Fruit fly (Drosophila melanogaster) whole organism, embryonic: ENCODE measurements around the gene tok.

Source experiments
- Adf1 ChIP-seq: fragments of 200-800 bp; sonication (Bioruptor generic); IDR thresholded peaks from 2 replicates; pipeline ENCODE4 v1.3.6; 2022; ENCODE audit warnings: missing biosample characterization, missing genetic modification characterization
- Asciz ChIP-seq: fragments of 200-800 bp; sonication (Bioruptor generic); optimal IDR thresholded peaks from 2 replicates; lab custom pipeline; 2017; ENCODE audit warnings: missing biosample characterization, mild to moderate bottlenecking, missing genetic modification characterization, missing genetic modification reagents
- CG10366 ChIP-seq: fragments of 200-800 bp; sonication (Bioruptor generic); IDR thresholded peaks from 2 replicates; pipeline ENCODE4 v1.3.6; 2022; ENCODE audit warnings: missing biosample characterization, missing genetic modification characterization
- CG10431 ChIP-seq: fragments of 200-800 bp; sonication (Bioruptor generic); optimal IDR thresholded peaks from 3 replicates; lab custom pipeline; 2018; ENCODE audit warnings: missing biosample characterization, mild to moderate bottlenecking, missing genetic modification characterization
- CG11695 ChIP-seq: fragments of 200-800 bp; sonication (Bioruptor generic); IDR thresholded peaks from 3 replicates; pipeline ENCODE4 v1.3.6; 2022; ENCODE audit warnings: missing biosample characterization, missing genetic modification characterization
- CG14860 ChIP-seq: fragments of 200-800 bp; sonication (Bioruptor generic); IDR thresholded peaks from 3 replicates; pipeline ENCODE4 v1.3.6; 2022; ENCODE audit warnings: missing biosample characterization, missing genetic modification characterization; ENCODE audit not compliant: partially characterized antibody
- CG14965 ChIP-seq: fragments of 200-800 bp; sonication (Bioruptor generic); optimal IDR thresholded peaks from 2 replicates; lab custom pipeline; 2016; ENCODE audit warnings: missing biosample characterization, missing genetic modification characterization, borderline replicate concordance
- CG17829 ChIP-seq: fragments of 200-800 bp; optimal IDR thresholded peaks from 2 replicates; lab custom pipeline; 2019; ENCODE audit warnings: missing biosample characterization, mild to moderate bottlenecking, missing genetic modification characterization, moderate library complexity
- CG2129 ChIP-seq: fragments of 200-800 bp; sonication (Bioruptor generic); IDR thresholded peaks from 2 replicates; pipeline ENCODE4 v1.3.6; 2022; ENCODE audit warnings: missing biosample characterization, missing genetic modification characterization; ENCODE audit not compliant: partially characterized antibody
- CG31224 ChIP-seq: fragments of 200-800 bp; sonication (Bioruptor generic); IDR thresholded peaks from 2 replicates; pipeline ENCODE4 v1.3.6; 2022; ENCODE audit warnings: missing biosample characterization, missing genetic modification characterization
- CG3163 ChIP-seq: fragments of 200-800 bp; sonication (Bioruptor generic); optimal IDR thresholded peaks from 3 replicates; lab custom pipeline; 2016; ENCODE audit warnings: missing biosample characterization, missing genetic modification characterization
- CG34224 ChIP-seq: fragments of 200-800 bp; sonication (Bioruptor generic); IDR thresholded peaks from 3 replicates; pipeline ENCODE4 v1.3.6; 2022; ENCODE audit warnings: missing biosample characterization, missing genetic modification characterization; ENCODE audit not compliant: partially characterized antibody
- CG3838 ChIP-seq: fragments of 200-800 bp; sonication (Bioruptor generic); optimal IDR thresholded peaks from 3 replicates; lab custom pipeline; 2016; ENCODE audit warnings: missing biosample characterization, missing genetic modification characterization
- CG3995 ChIP-seq: fragments of 200-800 bp; sonication (Bioruptor generic); optimal IDR thresholded peaks from 3 replicates; lab custom pipeline; 2016; ENCODE audit warnings: missing biosample characterization, missing genetic modification characterization
- CG6654 ChIP-seq: fragments of 200-800 bp; sonication (Bioruptor generic); optimal IDR thresholded peaks from 2 replicates; lab custom pipeline; 2017; ENCODE audit warnings: missing biosample characterization, mild to moderate bottlenecking, missing genetic modification characterization
- CG6765 ChIP-seq: fragments of 200-800 bp; sonication (Bioruptor generic); optimal IDR thresholded peaks from 3 replicates; lab custom pipeline; 2017; ENCODE audit warnings: missing biosample characterization, mild to moderate bottlenecking, missing genetic modification characterization
- CG6813 ChIP-seq: fragments of 200-800 bp; sonication (Bioruptor generic); optimal IDR thresholded peaks from 2 replicates; lab custom pipeline; 2017; ENCODE audit warnings: missing biosample characterization, missing genetic modification characterization, mild to moderate bottlenecking, moderate library complexity, missing genetic modification reagents
- CG7556 ChIP-seq: fragments of 200-800 bp; sonication (Bioruptor generic); optimal IDR thresholded peaks from 2 replicates; lab custom pipeline; 2017; ENCODE audit warnings: missing biosample characterization, mild to moderate bottlenecking, missing genetic modification characterization
- CG7745 ChIP-seq: fragments of 200-800 bp; sonication (Bioruptor generic); optimal IDR thresholded peaks from 2 replicates; lab custom pipeline; 2018; ENCODE audit warnings: missing biosample characterization, mild to moderate bottlenecking, missing genetic modification characterization, moderate library complexity
- CG7928 ChIP-seq: fragments of 200-800 bp; sonication (Bioruptor generic); optimal IDR thresholded peaks from 2 replicates; lab custom pipeline; 2017; ENCODE audit warnings: missing biosample characterization, mild to moderate bottlenecking, missing genetic modification characterization
- CG8089 ChIP-seq: fragments of 200-800 bp; sonication (Bioruptor generic); optimal IDR thresholded peaks from 3 replicates; lab custom pipeline; 2016; ENCODE audit warnings: missing biosample characterization, missing genetic modification characterization
- CG8290 ChIP-seq, 3 experiments: fragments of 200-800 bp; sonication (Bioruptor generic); optimal IDR thresholded peaks; 2 replicates each; lab custom pipeline; 2016 to 2019; ENCODE audit warnings: missing biosample characterization in 3 of 3, missing genetic modification characterization in 3 of 3, mild to moderate bottlenecking in 2 of 3, moderate library complexity in 1 of 3
- Chrac-16 ChIP-seq: fragments of 200-800 bp; sonication (Bioruptor generic); optimal IDR thresholded peaks from 3 replicates; lab custom pipeline; 2016; ENCODE audit warnings: missing biosample characterization, missing genetic modification characterization
- D ChIP-seq, 2 experiments: fragments of 200-800 bp in 1 of 2; fragments of >200 bp in 1 of 2; sonication (Bioruptor generic) in 1 of 2; optimal IDR thresholded peaks; 2 replicates in 1 of 2; 3 replicates in 1 of 2; lab custom pipeline; 2017; ENCODE audit warnings: mild to moderate bottlenecking in 1 of 2, missing biosample characterization in 1 of 2, missing genetic modification characterization in 1 of 2, missing genetic modification reagents in 1 of 2
- Ets97D ChIP-seq: fragments of 200-800 bp; sonication (Bioruptor generic); optimal IDR thresholded peaks from 3 replicates; lab custom pipeline; 2016; ENCODE audit warnings: missing biosample characterization, missing genetic modification characterization
- GATAe ChIP-seq: fragments of 200-800 bp; sonication (Bioruptor generic); conservative IDR thresholded peaks from 2 replicates; pipeline ENCODE4 v1.3.6; 2022; ENCODE audit warnings: missing biosample characterization, missing genetic modification characterization
- H15 ChIP-seq: fragments of 200-800 bp; sonication (Bioruptor generic); IDR thresholded peaks from 3 replicates; pipeline ENCODE4 v1.3.6; 2022; ENCODE audit warnings: missing biosample characterization, missing genetic modification characterization
- HLH3B ChIP-seq: fragments of 200-800 bp; sonication (Bioruptor generic); IDR thresholded peaks from 2 replicates; pipeline ENCODE4 v1.3.6; 2022; ENCODE audit warnings: missing biosample characterization, missing genetic modification characterization
- Jarid2 ChIP-seq: fragments of 200-800 bp; sonication (Bioruptor generic); optimal IDR thresholded peaks from 3 replicates; lab custom pipeline; 2017; ENCODE audit warnings: mild to moderate bottlenecking, missing biosample characterization, missing genetic modification reagents, missing genetic modification characterization
- Kr ChIP-seq: fragments of 200-800 bp; sonication (Bioruptor generic); optimal IDR thresholded peaks from 2 replicates; lab custom pipeline; 2017; ENCODE audit warnings: missing biosample characterization, mild to moderate bottlenecking, missing genetic modification characterization
- Nf-YB ChIP-seq: fragments of 200-800 bp; sonication (Bioruptor generic); optimal IDR thresholded peaks from 3 replicates; lab custom pipeline; 2019; ENCODE audit warnings: missing biosample characterization, mild to moderate bottlenecking, missing genetic modification characterization, moderate library complexity
- Sox100B ChIP-seq: fragments of 200-800 bp; sonication (Bioruptor generic); optimal IDR thresholded peaks from 3 replicates; lab custom pipeline; 2018; ENCODE audit warnings: missing biosample characterization, mild to moderate bottlenecking, missing genetic modification characterization
- Taf1 ChIP-seq: fragments of 200-800 bp; sonication (Bioruptor generic); IDR thresholded peaks from 2 replicates; pipeline ENCODE4 v1.3.6; 2022; ENCODE audit warnings: missing biosample characterization, missing genetic modification characterization
- cas ChIP-seq: fragments of 200-800 bp; sonication (Bioruptor generic); IDR thresholded peaks from 2 replicates; pipeline ENCODE4 v1.3.6; 2022; ENCODE audit warnings: missing biosample characterization, missing genetic modification characterization
- chif ChIP-seq, 2 experiments: fragments of 200-800 bp; sonication (Bioruptor generic); optimal IDR thresholded peaks; 3 replicates each; lab custom pipeline; 2016; ENCODE audit warnings: missing biosample characterization in 2 of 2, missing genetic modification characterization in 2 of 2
- gem ChIP-seq: fragments of 200-800 bp; sonication (Bioruptor generic); optimal IDR thresholded peaks from 2 replicates; lab custom pipeline; 2019; ENCODE audit warnings: missing biosample characterization, mild to moderate bottlenecking, missing genetic modification characterization, moderate library complexity
- hbn ChIP-seq: fragments of 200-800 bp; sonication (Bioruptor generic); IDR thresholded peaks from 2 replicates; pipeline ENCODE4 v1.3.6; 2022; ENCODE audit warnings: missing biosample characterization, missing genetic modification characterization; ENCODE audit not compliant: partially characterized antibody
- ken ChIP-seq: fragments of 200-800 bp; sonication (Bioruptor generic); IDR thresholded peaks from 3 replicates; pipeline ENCODE4 v1.3.6; 2022; ENCODE audit warnings: missing biosample characterization, missing genetic modification characterization
- kni ChIP-seq: fragments of 200-800 bp; sonication (Bioruptor generic); optimal IDR thresholded peaks from 3 replicates; lab custom pipeline; 2017; ENCODE audit warnings: mild to moderate bottlenecking, missing biosample characterization, missing genetic modification reagents, missing genetic modification characterization
- lola ChIP-seq, 3 experiments: fragments of >200 bp in 2 of 3; fragments of 200-800 bp in 1 of 3; sonication (Bioruptor generic) in 1 of 3; optimal IDR thresholded peaks; 2 replicates each; lab custom pipeline; 2017 to 2019; ENCODE audit warnings: missing biosample characterization in 3 of 3, missing genetic modification characterization in 3 of 3, mild to moderate bottlenecking in 1 of 3, moderate library complexity in 1 of 3
- maf-S ChIP-seq: fragments of 200-800 bp; sonication (Bioruptor generic); optimal IDR thresholded peaks from 2 replicates; lab custom pipeline; 2016; ENCODE audit warnings: missing biosample characterization, missing genetic modification characterization
- ranshi ChIP-seq: fragments of 200-800 bp; sonication (Bioruptor generic); IDR thresholded peaks from 2 replicates; pipeline ENCODE4 v1.3.6; 2022; ENCODE audit warnings: missing biosample characterization, missing genetic modification characterization
- run ChIP-seq: fragments of 200-800 bp; sonication (Bioruptor generic); optimal IDR thresholded peaks from 3 replicates; lab custom pipeline; 2018; ENCODE audit warnings: missing biosample characterization, mild to moderate bottlenecking, missing genetic modification characterization
- scrt ChIP-seq: fragments of 200-800 bp; sonication (Bioruptor generic); optimal IDR thresholded peaks from 2 replicates; lab custom pipeline; 2018; ENCODE audit warnings: missing biosample characterization, mild to moderate bottlenecking, missing genetic modification characterization, moderate library complexity
- sisA ChIP-seq: fragments of 200-800 bp; sonication (Bioruptor generic); IDR thresholded peaks from 2 replicates; pipeline ENCODE4 v1.3.6; 2022; ENCODE audit warnings: missing biosample characterization, missing genetic modification characterization
- sqz ChIP-seq: fragments of 200-800 bp; sonication (Bioruptor generic); optimal IDR thresholded peaks from 3 replicates; lab custom pipeline; 2018; ENCODE audit warnings: missing biosample characterization, mild to moderate bottlenecking, missing genetic modification characterization
- sug ChIP-seq: fragments of 200-800 bp; optimal IDR thresholded peaks from 2 replicates; lab custom pipeline; 2019; ENCODE audit warnings: missing biosample characterization, mild to moderate bottlenecking, missing genetic modification characterization, moderate library complexity
- vfl ChIP-seq: fragments of 200-800 bp; sonication (Bioruptor generic); optimal IDR thresholded peaks from 2 replicates; lab custom pipeline; 2016; ENCODE audit warnings: missing biosample characterization, missing genetic modification characterization

Gene tok

dm6 chr3R:24767667-24768340, 48.3 kb downstream of the tok start (continued):
- no peak for TF ChIP-seq ken (GFP tag; lab: Robert Waterston, UW)
- no peak for TF ChIP-seq CG11695
- no peak for TF ChIP-seq CG31224
- no peak for TF ChIP-seq CG14965 (GFP tag; lab: Kevin White, UChicago)
- no peak for TF ChIP-seq CG8290 (GFP tag; optimal IDR thresholded peaks at IDR 0.05; lab: Kevin White, UChicago)
- TF ChIP-seq CG8290 (tag; optimal IDR thresholded peaks at IDR 0.05; lab: Kevin White, UChicago) = peak in 1 of 2 experiments; percentile 35
- no peak for TF ChIP-seq HLH3B (GFP tag; lab: Robert Waterston, UW)
- no peak for TF ChIP-seq GATAe (GFP tag; lab: Robert Waterston, UW)
- peak; percentile 51 for TF ChIP-seq CG3838 (GFP tag; lab: Kevin White, UChicago)
- TF ChIP-seq CG6765 (GFP tag; lab: Kevin White, UChicago) = no peak
- no peak for TF ChIP-seq CG34224 (GFP tag; lab: Robert Waterston, UW)
- TF ChIP-seq scrt (GFP tag; lab: Kevin White, UChicago) = no peak
- TF ChIP-seq lola (GFP tag; optimal IDR thresholded peaks at IDR 0.05; lab: Kevin White, UChicago) = peak in 1 of 3 experiments; percentile 64
- peak; percentile 28 for TF ChIP-seq Kr (GFP tag; lab: Kevin White, UChicago)
- no peak for TF ChIP-seq CG8089 (GFP tag; lab: Kevin White, UChicago)
- no peak for TF ChIP-seq Asciz (GFP tag; lab: Kevin White, UChicago)
- no peak for TF ChIP-seq D (optimal IDR thresholded peaks at IDR 0.05; lab: Kevin White, UChicago)
- TF ChIP-seq D (GFP tag; optimal IDR thresholded peaks at IDR 0.05; lab: Kevin White, UChicago) = no peak
- TF ChIP-seq CG14860 (GFP tag; lab: Robert Waterston, UW) = no peak
- TF ChIP-seq Nf-YB (GFP tag; lab: Kevin White, UChicago) = peak; percentile 58
- no peak for TF ChIP-seq run (tag; lab: Kevin White, UChicago)
- no peak for TF ChIP-seq sug (tag; lab: Kevin White, UChicago)
- 0 out of 2 replicates have a peak, but pooled peaks have one; percentile 13 for TF ChIP-seq hbn (GFP tag; lab: Robert Waterston, UW)
- no peak for TF ChIP-seq sisA (GFP tag; lab: Robert Waterston, UW)
- TF ChIP-seq Jarid2 (GFP tag; lab: Kevin White, UChicago) = no peak
- TF ChIP-seq sqz (GFP tag; lab: Kevin White, UChicago) = peak; percentile 40
- no peak for TF ChIP-seq Taf1 (GFP tag; lab: Robert Waterston, UW)
- no peak for TF ChIP-seq vfl (GFP tag; lab: Kevin White, UChicago)
- no peak for TF ChIP-seq Ets97D (GFP tag; lab: Kevin White, UChicago)
- TF ChIP-seq CG7556 (GFP tag; lab: Kevin White, UChicago) = no peak
- TF ChIP-seq CG6654 (GFP tag; lab: Kevin White, UChicago) = no peak
- peak; percentile 59 for TF ChIP-seq kni (GFP tag; lab: Kevin White, UChicago)
- TF ChIP-seq ranshi (GFP tag; lab: Robert Waterston, UW) = no peak
- no peak for TF ChIP-seq maf-S (GFP tag; lab: Kevin White, UChicago)
- no peak for TF ChIP-seq CG7928
- TF ChIP-seq CG3995 (GFP tag; lab: Kevin White, UChicago) = peak; percentile 65
- TF ChIP-seq cas (GFP tag; lab: Robert Waterston, UW) = no peak
- TF ChIP-seq CG7745 (tag; lab: Kevin White, UChicago) = peak; percentile 37
- TF ChIP-seq chif (GFP tag; optimal IDR thresholded peaks at IDR 0.05; lab: Kevin White, UChicago) = no peak
- no peak for TF ChIP-seq Adf1 (GFP tag; lab: Robert Waterston, UW)
- TF ChIP-seq CG10431 (GFP tag; lab: Kevin White, UChicago) = peak; percentile 62
- no peak for TF ChIP-seq gem (tag; lab: Kevin White, UChicago)
- TF ChIP-seq H15 = no peak
- no peak for TF ChIP-seq Chrac-16 (GFP tag; lab: Kevin White, UChicago)
- TF ChIP-seq CG3163 = peak; percentile 72
- TF ChIP-seq Sox100B (GFP tag; lab: Kevin White, UChicago) = peak; percentile 17
- peak; percentile 7 for TF ChIP-seq CG6813 (GFP tag; lab: Kevin White, UChicago)
- TF ChIP-seq CG17829 (tag; lab: Kevin White, UChicago) = no peak
- no peak for TF ChIP-seq CG2129 (GFP tag; lab: Robert Waterston, UW)
- no peak for TF ChIP-seq CG10366
